Fruit fly (Drosophila melanogaster): ENCODE data around the gene Rpt2.
A peak's percentile ranks its signal among the peaks of the same experiment; 100 is the strongest.

Rpt2 gene

DNA sequence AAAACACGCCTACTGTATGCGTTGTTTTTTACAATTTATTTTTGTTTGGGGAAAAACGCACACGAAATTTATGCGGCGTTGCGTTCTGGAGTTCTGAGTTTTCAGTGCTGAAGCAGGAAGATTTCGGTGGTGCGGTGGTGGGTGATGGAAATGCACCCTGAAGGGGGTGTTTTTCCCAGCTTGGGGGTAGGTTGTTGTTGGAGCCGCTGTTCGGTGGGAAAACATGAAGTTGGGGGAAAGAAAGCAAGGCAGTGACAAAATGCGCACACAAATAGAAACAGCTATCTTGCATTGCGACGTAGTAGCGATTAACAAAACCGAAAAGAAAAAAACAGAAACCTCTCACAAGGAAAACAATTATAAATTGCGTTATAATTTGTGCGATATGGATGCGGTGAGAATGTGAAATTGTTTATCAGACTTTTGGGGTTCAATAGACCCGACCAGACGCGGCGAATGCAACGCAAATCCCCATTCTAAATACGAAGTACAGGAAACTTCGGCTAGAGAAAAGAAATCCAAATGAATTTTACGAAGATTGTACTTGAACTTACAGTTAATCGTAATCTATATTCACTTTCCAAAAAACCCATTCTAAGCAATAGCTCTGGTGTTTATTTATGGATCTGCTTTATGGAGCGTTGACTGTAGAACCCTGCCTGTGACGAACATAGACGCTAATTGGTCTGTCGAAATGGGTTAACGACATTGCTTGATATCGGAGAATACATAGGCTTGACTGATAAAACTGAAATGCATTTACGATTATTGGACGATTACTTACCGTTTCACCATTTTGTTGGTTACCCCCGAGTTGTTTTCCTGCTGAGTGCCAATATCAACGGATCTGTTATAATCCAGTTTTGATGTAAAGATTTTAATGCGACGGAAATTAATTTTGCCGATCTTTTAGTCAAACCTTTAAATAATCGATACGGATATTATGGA lies 42.8 kb downstream of the Rpt2 start (continued):
- peak; percentile 55 for TF ChIP-seq CG6792 (GFP tag; optimal IDR thresholded peaks at IDR 0.05)
- no peak for TF ChIP-seq CG11902 (GFP tag; optimal IDR thresholded peaks at IDR 0.05)
- TF ChIP-seq CG9139 (GFP tag; optimal IDR thresholded peaks at IDR 0.05) = no peak
- TF ChIP-seq CG3032 (tag; optimal IDR thresholded peaks at IDR 0.05) = no peak
- peak; percentile 11 for TF ChIP-seq Ets96B (tag; optimal IDR thresholded peaks at IDR 0.05)
- TF ChIP-seq CG10631 (GFP tag; optimal IDR thresholded peaks at IDR 0.05) = peak; percentile 14
- TF ChIP-seq esn (GFP tag; optimal IDR thresholded peaks at IDR 0.05) = peak; percentile 75
- TF ChIP-seq OdsH (GFP tag; optimal IDR thresholded peaks at IDR 0.05) = peak; percentile 53
- no peak for TF ChIP-seq ss (GFP tag; optimal IDR thresholded peaks at IDR 0.05)
- peak; percentile 11 for TF ChIP-seq CG8632 (GFP tag; optimal IDR thresholded peaks at IDR 0.05)
- peak; percentile 11 for TF ChIP-seq CG6854 (GFP tag; optimal IDR thresholded peaks at IDR 0.05)
- TF ChIP-seq CG1621 (tag; optimal IDR thresholded peaks at IDR 0.05) = no peak
- TF ChIP-seq fd59A (GFP tag; optimal IDR thresholded peaks at IDR 0.05) = no peak
- TF ChIP-seq Sox15 (GFP tag; optimal IDR thresholded peaks at IDR 0.05) = peak; percentile 25

dm6 chr3R:23887572-23887971 lies 43.8 kb downstream of the Rpt2 start:
- TF ChIP-seq CG10669 (GFP tag; optimal IDR thresholded peaks at IDR 0.05) = no peak
- peak; percentile 50 for TF ChIP-seq CG11294 (GFP tag; IDR thresholded peaks at IDR 0.05)
- TF ChIP-seq CG15336 (GFP tag; IDR thresholded peaks at IDR 0.05) = no peak
- no peak for TF ChIP-seq Sox14 (GFP tag; optimal IDR thresholded peaks at IDR 0.05)
- peak; percentile 21 for TF ChIP-seq Hr4 (GFP tag; optimal IDR thresholded peaks at IDR 0.05)
- no peak for TF ChIP-seq CG32006 (GFP tag; optimal IDR thresholded peaks at IDR 0.05)
- no peak for TF ChIP-seq Hr39 (GFP tag; optimal IDR thresholded peaks at IDR 0.05)
- no peak for TF ChIP-seq Eip93F (GFP tag; optimal IDR thresholded peaks at IDR 0.05)
- no peak for TF ChIP-seq CG3032 (tag; optimal IDR thresholded peaks at IDR 0.05)
- TF ChIP-seq eg (GFP tag; IDR thresholded peaks at IDR 0.05) = peak; percentile 49
- TF ChIP-seq Ets96B (tag; optimal IDR thresholded peaks at IDR 0.05) = peak; percentile 20
- TF ChIP-seq Gug (GFP tag; IDR thresholded peaks at IDR 0.05) = peak; percentile 58
- TF ChIP-seq CG6276 (GFP tag; optimal IDR thresholded peaks at IDR 0.05) = no peak
- TF ChIP-seq CG6163 (GFP tag; IDR thresholded peaks at IDR 0.05) = peak; percentile 73
- TF ChIP-seq CG8119 (GFP tag; IDR thresholded peaks at IDR 0.05) = peak; percentile 31; the same call in 2 of the 3 replicates

DNA sequence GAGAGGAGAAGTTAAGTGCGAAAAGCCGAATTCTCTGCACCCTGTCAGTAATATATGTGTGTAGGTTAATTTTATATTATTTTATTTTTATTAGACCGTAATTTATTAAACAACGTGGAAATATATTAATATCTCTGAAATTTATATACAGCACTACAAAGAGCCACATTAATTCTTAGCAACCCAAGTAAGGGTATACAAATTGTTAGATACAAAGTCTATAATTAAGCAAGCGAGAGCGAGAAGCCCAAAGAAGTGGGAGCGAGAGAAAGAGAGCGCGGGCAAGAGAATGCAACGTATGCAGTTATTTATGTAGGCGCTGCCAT lies 44.3 kb downstream of the Rpt2 start:
- TF ChIP-seq Smox (GFP tag; optimal IDR thresholded peaks at IDR 0.05) (peak; percentile 90), CG11294 (GFP tag; IDR thresholded peaks at IDR 0.05) (peak; percentile 96), Hr4 (GFP tag; optimal IDR thresholded peaks at IDR 0.05) (peak; percentile 90), Lpt (GFP tag; optimal IDR thresholded peaks at IDR 0.05) (peak; percentile 95), achi (GFP tag; optimal IDR thresholded peaks at IDR 0.05) (peak; percentile 94), dac (GFP tag; optimal IDR thresholded peaks at IDR 0.05) (peak; percentile 84), topi (GFP tag; optimal IDR thresholded peaks at IDR 0.05) (peak; percentile 90), CG4318 (GFP tag; optimal IDR thresholded peaks at IDR 0.05) (peak; percentile 92), fd85E (GFP tag; optimal IDR thresholded peaks at IDR 0.05) (peak; percentile 28), CG3032 (tag; optimal IDR thresholded peaks at IDR 0.05) (peak; percentile 95), Sox15 (GFP tag; optimal IDR thresholded peaks at IDR 0.05) (peak; percentile 72), pdm3 (GFP tag; optimal IDR thresholded peaks at IDR 0.05) (peak; percentile 91), salr (GFP tag; optimal IDR thresholded peaks at IDR 0.05) (peak; percentile 77 to 92), CG6808 (GFP tag; optimal IDR thresholded peaks at IDR 0.05) (peak; percentile 91), CG1621 (tag; optimal IDR thresholded peaks at IDR 0.05) (peak; percentile 86), acj6 (GFP tag; optimal IDR thresholded peaks at IDR 0.05) (peak; percentile 95), CG6854 (GFP tag; optimal IDR thresholded peaks at IDR 0.05) (peak; percentile 55), lz (GFP tag; optimal IDR thresholded peaks at IDR 0.05) (peak; percentile 83), CG34406 (GFP tag; optimal IDR thresholded peaks at IDR 0.05) (peak; percentile 86), CG15336 (GFP tag; IDR thresholded peaks at IDR 0.05) (peak; percentile 98), CG10631 (GFP tag; optimal IDR thresholded peaks at IDR 0.05) (peak; percentile 96), Sox102F (GFP tag; optimal IDR thresholded peaks at IDR 0.05) (peak; percentile 86), CG11762 (GFP tag; optimal IDR thresholded peaks at IDR 0.05; ENCODE audit: insufficient read depth) (peak; percentile 86), CG8632 (GFP tag; optimal IDR thresholded peaks at IDR 0.05) (peak; percentile 88), Eip93F (GFP tag; optimal IDR thresholded peaks at IDR 0.05) (peak; percentile 91), CG6792 (GFP tag; optimal IDR thresholded peaks at IDR 0.05) (peak; percentile 89), CG10669 (GFP tag; optimal IDR thresholded peaks at IDR 0.05) (peak; percentile 91), eg (GFP tag; IDR thresholded peaks at IDR 0.05) (peak; percentile 98), CG31627 (GFP tag; optimal IDR thresholded peaks at IDR 0.05) (peak; percentile 81), CG32006 (GFP tag; optimal IDR thresholded peaks at IDR 0.05) (peak; percentile 95), OdsH (GFP tag; optimal IDR thresholded peaks at IDR 0.05) (peak; percentile 95), CG3919 (GFP tag; optimal IDR thresholded peaks at IDR 0.05) (peak; percentile 93)
